Fruit fly (Drosophila melanogaster): ENCODE data around the gene Lk.

Gene Lk

DNA sequence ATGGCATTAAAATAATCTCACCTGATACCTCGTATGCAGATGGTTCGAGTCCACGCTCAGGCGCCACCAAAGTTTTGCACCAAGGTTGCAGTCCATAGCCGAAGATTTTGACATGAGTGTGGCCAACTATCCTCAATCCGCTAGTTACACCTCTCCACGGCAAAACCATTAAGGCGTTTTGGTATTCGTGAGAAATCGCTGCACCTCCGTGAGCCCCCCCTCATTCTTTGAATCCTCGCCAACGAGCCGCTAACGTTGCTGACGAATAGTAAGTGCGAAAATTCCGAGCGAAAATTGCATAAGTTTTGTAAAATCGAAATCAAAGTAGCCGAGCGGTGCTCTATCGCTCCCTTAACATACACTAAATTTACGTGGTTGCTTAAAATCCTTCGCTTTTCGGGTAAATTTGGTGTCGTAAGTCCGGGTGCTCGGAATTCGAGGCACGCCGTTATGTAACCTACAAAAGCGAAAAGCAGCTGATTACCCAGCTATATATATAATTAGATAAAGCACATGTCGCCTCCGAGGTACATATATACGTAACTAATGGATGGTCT is 23.1 kb downstream of the Lk start, which contains the start of gene Mpcp2 (continued):
- no peak for TF ChIP-seq CG15696 (tag; optimal IDR thresholded peaks at IDR 0.05)
- TF ChIP-seq seq (GFP tag; IDR thresholded peaks at IDR 0.05) = no peak
- TF ChIP-seq CG12219 (GFP tag; optimal IDR thresholded peaks at IDR 0.05) = no peak
- no peak for TF ChIP-seq CG8089 (GFP tag; optimal IDR thresholded peaks at IDR 0.05)
- TF ChIP-seq otp (GFP tag; IDR thresholded peaks at IDR 0.05) = no peak
- no peak; the same call in 1 of the 2 replicates for TF ChIP-seq CG32532 (GFP tag; IDR thresholded peaks at IDR 0.05)
- TF ChIP-seq CG12299 (tag; optimal IDR thresholded peaks at IDR 0.05) = peak; percentile 46
- TF ChIP-seq trh (GFP tag; optimal IDR thresholded peaks at IDR 0.05) = no peak
- peak; percentile 86 for TF ChIP-seq Ets97D (GFP tag; optimal IDR thresholded peaks at IDR 0.05)
- peak; percentile 64 for TF ChIP-seq CG8290 (GFP tag; optimal IDR thresholded peaks at IDR 0.05)
- peak in 1 of 2 experiments; percentile 94 for TF ChIP-seq CG8290 (tag; optimal IDR thresholded peaks at IDR 0.05)
- no peak for TF ChIP-seq CG6272 (GFP tag; IDR thresholded peaks at IDR 0.05)
- no peak for TF ChIP-seq CG4404 (GFP tag; IDR thresholded peaks at IDR 0.05)
- TF ChIP-seq CG3995 (GFP tag; optimal IDR thresholded peaks at IDR 0.05) = no peak
- TF ChIP-seq Ravus (GFP tag; IDR thresholded peaks at IDR 0.05) = no peak
- no peak for TF ChIP-seq Ptx1 (GFP tag; IDR thresholded peaks at IDR 0.05)
- peak; percentile 51 for TF ChIP-seq nerfin-1 (tag; optimal IDR thresholded peaks at IDR 0.05)
- TF ChIP-seq CG6854 (GFP tag; optimal IDR thresholded peaks at IDR 0.05) = peak; percentile 9
- no peak for TF ChIP-seq CG14667 (GFP tag; IDR thresholded peaks at IDR 0.05)
- TF ChIP-seq gem (tag; optimal IDR thresholded peaks at IDR 0.05) = peak; percentile 14
- TF ChIP-seq Sox102F (GFP tag; optimal IDR thresholded peaks at IDR 0.05) = no peak
- peak; percentile 55 for TF ChIP-seq bcd (GFP tag; optimal IDR thresholded peaks at IDR 0.05)
- TF ChIP-seq CG7786 (GFP tag; optimal IDR thresholded peaks at IDR 0.05) = peak; percentile 0
- TF ChIP-seq CTCF (GFP tag; optimal IDR thresholded peaks at IDR 0.05) = peak; percentile 86
- TF ChIP-seq hth (optimal IDR thresholded peaks at IDR 0.05) = no peak
- no peak for TF ChIP-seq Doc3 (GFP tag; IDR thresholded peaks at IDR 0.05; ENCODE audit: partially characterized antibody)
- peak; percentile 23 for TF ChIP-seq CG13296 (GFP tag; optimal IDR thresholded peaks at IDR 0.05)
- TF ChIP-seq danr (GFP tag; IDR thresholded peaks at IDR 0.05) = no peak
- TF ChIP-seq crp (GFP tag; optimal IDR thresholded peaks at IDR 0.05) = peak in 1 of 2 experiments; percentile 66
- TF ChIP-seq Eip74EF (GFP tag; optimal IDR thresholded peaks at IDR 0.05) = peak in 1 of 2 experiments; percentile 13
- peak; percentile 18; the same call in 1 of the 4 replicates for TF ChIP-seq Gug (GFP tag; IDR thresholded peaks at IDR 0.05)

- TF ChIP-seq unc-4 (GFP tag; IDR thresholded peaks at IDR 0.05; ENCODE audit: partially characterized antibody) (no peak), chm (GFP tag; IDR thresholded peaks at IDR 0.05) (peak; percentile 17; the same call in 1 of the 2 replicates), fd96Cb (tag; optimal IDR thresholded peaks at IDR 0.05) (no peak), pb (GFP tag; optimal IDR thresholded peaks at IDR 0.05) (no peak), z (GFP tag; IDR thresholded peaks at IDR 0.05) (peak; percentile 85), dan (GFP tag; IDR thresholded peaks at IDR 0.05) (no peak), sug (tag; optimal IDR thresholded peaks at IDR 0.05) (peak; percentile 5), CG34422 (GFP tag; IDR thresholded peaks at IDR 0.05) (no peak), Bgb (GFP tag; IDR thresholded peaks at IDR 0.05; ENCODE audit: partially characterized antibody) (peak; percentile 44), gem (tag; optimal IDR thresholded peaks at IDR 0.05) (no peak), cad (GFP tag; optimal IDR thresholded peaks at IDR 0.05) (no peak), CG13296 (GFP tag; optimal IDR thresholded peaks at IDR 0.05) (no peak), br (optimal IDR thresholded peaks at IDR 0.05) (no peak), maf-S (GFP tag; optimal IDR thresholded peaks at IDR 0.05) (no peak), CG2199 (GFP tag; IDR thresholded peaks at IDR 0.05) (peak; percentile 83; the same call in 2 of the 3 replicates), Deaf1 (tag; optimal IDR thresholded peaks at IDR 0.05) (peak; percentile 91), CG34224 (GFP tag; IDR thresholded peaks at IDR 0.05; ENCODE audit: partially characterized antibody) (no peak), ftz-f1 (GFP tag; optimal IDR thresholded peaks at IDR 0.05) (no peak), zen (tag; optimal IDR thresholded peaks at IDR 0.05) (no peak), caup (GFP tag; optimal IDR thresholded peaks at IDR 0.05; ENCODE audit: severe bottlenecking) (peak; percentile 5), dmrt99B (tag; optimal IDR thresholded peaks at IDR 0.05) (no peak), CG15011 (GFP tag; optimal IDR thresholded peaks at IDR 0.05) (no peak), Atf3 (GFP tag; optimal IDR thresholded peaks at IDR 0.05) (no peak)
Measured at dm6 chr3L:14536042-14536684, 24.4 kb downstream of the Lk start, which contains the start of the genes bbg and CG43246. Gene bbg (minus strand): TSS chr3L:14536276. Gene CG43246 (plus strand): TSS chr3L:14536634.
